Fruit fly (Drosophila melanogaster) whole organism, pupa: Measurements from ENCODE around the gene Scm.
A peak's percentile ranks its signal among the peaks of the same experiment; 100 is the strongest.

ENCODE experiments used
- CG10348 ChIP-seq: fragments of 200-800 bp; sonication (Bioruptor generic); IDR thresholded peaks from 2 replicates; pipeline ENCODE4 v1.3.6; 2022; ENCODE audit warnings: missing biosample characterization, missing genetic modification characterization
- CG12605 ChIP-seq: fragments of 200-800 bp; sonication (Bioruptor generic); IDR thresholded peaks from 2 replicates; pipeline ENCODE4 v1.3.6; 2022; ENCODE audit warnings: missing biosample characterization, missing genetic modification characterization
- CG13204 ChIP-seq: fragments of 200-800 bp; sonication (Bioruptor generic); optimal IDR thresholded peaks from 2 replicates; lab custom pipeline; 2018; ENCODE audit warnings: missing biosample characterization, mild to moderate bottlenecking, missing genetic modification characterization, moderate library complexity
- CG14655 ChIP-seq: fragments of 200-800 bp; sonication (Bioruptor generic); optimal IDR thresholded peaks from 3 replicates; lab custom pipeline; 2017; ENCODE audit warnings: mild to moderate bottlenecking, missing biosample characterization, missing genetic modification reagents, missing genetic modification characterization
- CG15710 ChIP-seq: fragments of 200-800 bp; sonication (Bioruptor generic); optimal IDR thresholded peaks from 2 replicates; lab custom pipeline; 2018; ENCODE audit warnings: missing biosample characterization, mild to moderate bottlenecking, missing genetic modification characterization, moderate library complexity
- CG17806 ChIP-seq: fragments of 200-800 bp; sonication (Bioruptor generic); optimal IDR thresholded peaks from 2 replicates; lab custom pipeline; 2018; ENCODE audit warnings: missing biosample characterization, mild to moderate bottlenecking, missing genetic modification characterization, moderate library complexity
- CG32121 ChIP-seq: fragments of 200-800 bp; sonication (Bioruptor generic); IDR thresholded peaks from 2 replicates; pipeline ENCODE4 v1.3.6; 2022; ENCODE audit warnings: missing biosample characterization, missing genetic modification characterization
- CG34367 ChIP-seq: fragments of 200-800 bp; sonication (Bioruptor generic); optimal IDR thresholded peaks from 2 replicates; lab custom pipeline; 2018; ENCODE audit warnings: missing biosample characterization, mild to moderate bottlenecking, missing genetic modification characterization
- CG4496 ChIP-seq: fragments of 200-800 bp; sonication (Bioruptor generic); IDR thresholded peaks from 3 replicates; pipeline ENCODE4 v1.3.6; 2022; ENCODE audit warnings: missing biosample characterization, missing genetic modification characterization
- CG8159 ChIP-seq: fragments of 200-800 bp; sonication (Bioruptor generic); optimal IDR thresholded peaks from 3 replicates; lab custom pipeline; 2018; ENCODE audit warnings: missing biosample characterization, mild to moderate bottlenecking, missing genetic modification characterization, moderate library complexity
- CG8301 ChIP-seq: fragments of 200-800 bp; sonication (Bioruptor generic); optimal IDR thresholded peaks from 2 replicates; lab custom pipeline; 2018; ENCODE audit warnings: missing biosample characterization, mild to moderate bottlenecking, missing genetic modification characterization
- CG9948 ChIP-seq: fragments of 200-800 bp; sonication (Bioruptor generic); optimal IDR thresholded peaks from 2 replicates; lab custom pipeline; 2018; ENCODE audit warnings: missing biosample characterization, mild to moderate bottlenecking, missing genetic modification characterization, moderate library complexity
- D1 ChIP-seq: fragments of 200-800 bp; sonication (Bioruptor generic); optimal IDR thresholded peaks from 2 replicates; lab custom pipeline; 2018; ENCODE audit warnings: missing biosample characterization, mild to moderate bottlenecking, missing genetic modification characterization, moderate library complexity
- EcR ChIP-seq: fragments of 200-800 bp; sonication (Bioruptor generic); optimal IDR thresholded peaks from 3 replicates; lab custom pipeline; 2019; ENCODE audit warnings: missing biosample characterization, missing genetic modification characterization, mild to moderate bottlenecking, moderate library complexity, missing genetic modification reagents
- Ets98B ChIP-seq: fragments of 200-800 bp; sonication (Bioruptor generic); IDR thresholded peaks from 2 replicates; pipeline ENCODE4 v1.3.6; 2022; ENCODE audit warnings: missing biosample characterization, missing genetic modification characterization
- Pif1A ChIP-seq: fragments of 200-800 bp; sonication (Bioruptor generic); optimal IDR thresholded peaks from 3 replicates; lab custom pipeline; 2016; ENCODE audit warnings: missing biosample characterization, missing genetic modification characterization
- Pif1B ChIP-seq: fragments of 200-800 bp; sonication (Bioruptor generic); optimal IDR thresholded peaks from 3 replicates; lab custom pipeline; 2016; ENCODE audit warnings: missing biosample characterization, missing genetic modification characterization
- Snoo ChIP-seq: fragments of 200-800 bp; sonication (Bioruptor generic); optimal IDR thresholded peaks from 3 replicates; lab custom pipeline; 2017; ENCODE audit warnings: missing biosample characterization, mild to moderate bottlenecking, missing genetic modification characterization, inconsistent platforms
- fd96Ca ChIP-seq: fragments of 200-800 bp; sonication (Bioruptor generic); IDR thresholded peaks from 3 replicates; pipeline ENCODE4 v1.3.6; 2022; ENCODE audit warnings: missing biosample characterization, missing genetic modification characterization
- gl ChIP-seq: fragments of 200-800 bp; sonication (Bioruptor generic); optimal IDR thresholded peaks from 2 replicates; lab custom pipeline; 2018; ENCODE audit warnings: missing biosample characterization, mild to moderate bottlenecking, missing genetic modification characterization
- rn ChIP-seq: fragments of 200-800 bp; sonication (Bioruptor generic); IDR thresholded peaks from 2 replicates; pipeline ENCODE4 v1.3.6; 2022; ENCODE audit warnings: missing biosample characterization, missing genetic modification characterization

The Scm gene

DNA sequence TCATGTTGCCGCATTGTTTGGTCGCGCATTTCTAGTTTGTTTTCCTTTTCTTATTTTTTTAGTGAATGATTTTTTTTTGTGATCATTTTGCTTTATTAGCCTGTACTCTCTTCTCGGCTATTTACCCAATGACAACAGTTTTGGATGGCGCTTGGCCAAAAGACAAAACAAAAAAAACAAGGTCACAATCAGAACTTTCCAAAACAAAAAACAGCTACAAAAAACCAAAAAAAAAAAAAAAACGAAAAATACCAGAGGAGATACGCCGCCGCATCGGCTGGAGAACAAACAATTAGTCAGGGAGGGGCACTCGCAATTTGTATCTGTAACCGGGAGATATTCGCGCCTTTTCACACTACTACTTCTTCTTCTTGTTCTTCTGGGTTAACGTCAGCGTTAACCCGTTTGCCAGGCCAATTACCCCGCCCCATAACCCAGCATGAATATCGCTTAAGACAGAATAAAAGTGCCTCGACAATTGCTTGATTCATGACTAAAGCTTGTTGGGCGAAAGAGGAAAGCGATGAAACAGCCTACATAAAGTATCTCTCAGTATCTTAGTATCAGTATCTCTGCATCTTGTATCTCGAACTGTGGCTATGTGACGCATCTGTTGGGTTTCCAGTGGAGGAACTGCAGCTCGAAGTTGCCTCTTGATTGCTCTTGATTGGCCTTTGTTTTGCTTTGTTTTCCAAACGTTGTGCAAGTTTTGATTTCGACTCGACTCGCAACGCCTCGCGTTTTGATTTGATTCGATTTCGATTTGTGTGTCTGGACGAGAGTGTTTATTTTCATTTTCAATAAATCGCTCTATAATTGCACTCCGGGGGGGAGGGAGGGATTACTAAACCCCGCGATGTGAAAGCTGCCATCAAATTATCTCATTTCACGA is 30.3 kb downstream of the Scm start:
- TF ChIP-seq EcR (GFP tag; lab: Kevin White, UChicago) (peak; percentile 83), CG8301 (no peak), D1 (no peak), CG4496 (GFP tag; lab: Robert Waterston, UW) (no peak), CG32121 (GFP tag; lab: Robert Waterston, UW) (no peak)
- TF ChIP-seq, all 21 proteins: peak for 1

DNA sequence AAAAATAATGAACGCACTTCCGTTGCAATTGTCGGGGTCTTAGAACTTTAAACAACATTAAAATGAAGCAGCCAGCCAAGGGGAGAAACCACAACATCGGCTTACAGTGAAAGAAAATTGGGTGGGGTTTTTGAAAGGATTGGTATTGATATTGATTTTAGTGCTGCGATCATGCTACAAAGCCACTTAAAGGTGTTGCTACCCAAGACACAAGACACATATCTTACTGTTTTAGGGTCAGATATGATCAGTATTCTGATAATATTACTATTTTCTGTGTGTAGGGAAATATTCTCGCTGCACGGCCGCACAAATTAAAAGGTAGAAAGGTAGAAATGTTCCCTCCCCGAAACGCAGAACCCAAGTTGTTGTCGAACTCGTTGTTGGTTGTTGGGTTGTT is 32.3 kb downstream of the Scm start:
- TF ChIP-seq Pif1B (GFP tag; lab: Kevin White, UChicago) (peak; percentile 61), CG8159 (tag; lab: Kevin White, UChicago) (peak; percentile 74), CG34367 (tag; lab: Kevin White, UChicago) (peak; percentile 68), CG15710 (tag; lab: Kevin White, UChicago) (peak; percentile 73), D1 (peak; percentile 60), Ets98B (GFP tag; lab: Robert Waterston, UW) (no peak), EcR (GFP tag; lab: Kevin White, UChicago) (no peak), fd96Ca (GFP tag; lab: Robert Waterston, UW) (peak; percentile 45; the same call in 1 of the 3 replicates), gl (peak; percentile 54), CG9948 (tag; lab: Kevin White, UChicago) (peak; percentile 76), CG4496 (GFP tag; lab: Robert Waterston, UW) (peak; percentile 71), Pif1A (GFP tag; lab: Kevin White, UChicago) (peak; percentile 58), CG8301 (peak; percentile 73), CG12605 (peak; percentile 28; the same call in 1 of the 2 replicates), CG10348 (GFP tag; lab: Robert Waterston, UW) (no peak), rn (GFP tag; lab: Robert Waterston, UW) (peak; percentile 34; the same call in 1 of the 2 replicates), CG32121 (GFP tag; lab: Robert Waterston, UW) (no peak), Snoo (tag; lab: Kevin White, UChicago) (no peak), CG14655 (GFP tag; lab: Kevin White, UChicago) (peak; percentile 84), CG17806 (tag; lab: Kevin White, UChicago) (peak; percentile 77), CG13204 (GFP tag; lab: Kevin White, UChicago) (peak; percentile 33)

DNA sequence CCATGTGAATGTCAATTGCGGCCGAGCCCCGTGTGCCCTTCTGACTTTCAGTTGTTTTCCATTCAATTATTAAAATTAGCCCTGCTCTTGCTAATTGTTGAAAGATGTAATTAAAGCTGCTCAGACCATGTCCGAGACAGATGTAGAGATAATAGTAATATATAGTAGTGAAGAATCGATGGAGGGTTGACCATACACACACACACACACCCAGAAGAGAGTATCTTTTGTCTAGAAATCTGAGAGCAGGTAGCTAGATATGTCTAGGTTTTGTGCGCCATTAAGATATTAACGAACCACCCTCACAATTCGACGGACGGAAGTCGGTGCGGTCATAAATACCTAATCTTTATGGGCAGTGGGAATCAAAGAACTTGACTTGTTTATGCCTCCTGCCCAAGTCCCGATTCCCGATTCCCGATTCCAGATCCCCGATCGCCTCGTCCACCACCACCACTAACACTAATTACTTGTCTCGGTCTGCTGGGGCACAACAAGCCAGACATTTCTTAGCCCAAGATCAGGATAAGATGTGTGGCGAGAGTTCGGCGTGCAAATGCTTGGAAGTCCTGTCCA is 32.9 kb downstream of the Scm start:
- no peak for TF ChIP-seq rn (GFP tag; lab: Robert Waterston, UW)
- no peak for TF ChIP-seq Pif1B (GFP tag; lab: Kevin White, UChicago)
- TF ChIP-seq CG13204 (GFP tag; lab: Kevin White, UChicago), result no peak
- no peak for TF ChIP-seq CG9948 (tag; lab: Kevin White, UChicago)
- no peak for TF ChIP-seq D1
- TF ChIP-seq CG15710 (tag; lab: Kevin White, UChicago), result no peak
- no peak for TF ChIP-seq EcR (GFP tag; lab: Kevin White, UChicago)
- no peak for TF ChIP-seq CG17806 (tag; lab: Kevin White, UChicago)
- TF ChIP-seq CG4496 (GFP tag; lab: Robert Waterston, UW), result no peak
- TF ChIP-seq CG12605, result no peak
- no peak for TF ChIP-seq CG14655 (GFP tag; lab: Kevin White, UChicago)
- no peak for TF ChIP-seq CG34367 (tag; lab: Kevin White, UChicago)
- TF ChIP-seq Pif1A (GFP tag; lab: Kevin White, UChicago), result no peak

DNA sequence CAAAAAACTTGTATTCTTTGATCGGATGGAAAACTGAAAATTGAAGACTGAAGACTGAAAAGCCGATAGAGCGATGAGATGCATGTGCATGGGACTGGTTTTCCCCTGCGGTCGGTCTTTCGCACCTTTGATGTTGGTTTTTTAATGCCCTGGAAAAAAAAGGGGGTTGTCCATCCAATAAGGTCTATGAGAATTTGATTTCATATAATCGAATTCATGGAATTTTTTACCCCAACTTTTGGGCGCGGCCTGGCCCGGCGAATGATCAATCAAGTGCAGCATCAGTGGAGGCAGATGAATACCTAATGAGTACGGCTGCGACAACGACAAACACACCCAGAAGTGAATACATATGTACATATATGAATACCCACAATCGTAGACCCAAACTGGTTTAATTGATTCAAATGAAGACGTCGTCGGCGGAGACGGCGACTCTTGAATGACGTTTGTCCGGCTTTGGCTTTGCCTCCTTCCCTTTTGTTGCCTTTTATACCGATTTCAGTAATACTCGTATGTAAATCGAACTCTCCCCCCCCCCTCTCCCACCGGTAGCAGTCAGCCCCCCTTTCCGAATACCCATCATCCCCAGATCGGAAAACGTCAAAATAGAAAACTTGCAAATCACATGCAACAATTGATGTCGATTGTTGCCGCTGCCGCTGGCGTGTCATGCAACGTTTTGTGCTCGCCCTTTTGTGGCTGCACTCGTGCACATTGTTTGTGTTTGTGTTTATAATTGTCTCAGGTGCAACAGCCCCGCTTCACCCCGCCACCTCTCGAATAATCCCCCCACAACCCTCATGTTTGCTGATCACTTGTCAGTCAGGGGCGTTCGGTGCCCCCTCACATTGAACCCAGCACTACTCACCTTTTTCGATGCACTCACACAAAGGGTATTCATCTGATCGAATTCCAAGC is 34.1 kb downstream of the Scm start:
- no peak for TF ChIP-seq CG8159 (tag; lab: Kevin White, UChicago)
- TF ChIP-seq gl, result peak; percentile 2
- no peak for TF ChIP-seq CG9948 (tag; lab: Kevin White, UChicago)
- TF ChIP-seq EcR (GFP tag; lab: Kevin White, UChicago), result peak; percentile 12

DNA sequence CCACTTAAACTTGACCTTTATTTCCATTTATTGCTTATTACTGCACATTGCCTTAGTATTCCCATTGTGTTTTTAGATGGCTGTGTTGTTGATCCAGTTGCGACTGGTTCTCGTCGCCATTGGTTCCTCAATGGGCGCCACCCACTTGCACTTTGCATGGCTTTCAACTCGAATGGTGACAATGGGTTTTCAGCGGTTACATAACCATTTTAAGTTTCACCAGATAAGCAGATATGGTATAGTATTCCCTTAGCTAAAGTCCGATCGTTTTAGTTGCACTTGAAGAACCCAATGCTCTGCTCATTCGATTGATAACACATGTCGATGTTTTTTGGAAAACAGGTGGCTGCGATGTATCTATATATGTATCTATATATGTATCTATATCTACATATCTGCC is 35.5 kb downstream of the Scm start:
- peak; percentile 7 for TF ChIP-seq CG15710 (tag; lab: Kevin White, UChicago)
- no peak for TF ChIP-seq fd96Ca (GFP tag; lab: Robert Waterston, UW)

DNA sequence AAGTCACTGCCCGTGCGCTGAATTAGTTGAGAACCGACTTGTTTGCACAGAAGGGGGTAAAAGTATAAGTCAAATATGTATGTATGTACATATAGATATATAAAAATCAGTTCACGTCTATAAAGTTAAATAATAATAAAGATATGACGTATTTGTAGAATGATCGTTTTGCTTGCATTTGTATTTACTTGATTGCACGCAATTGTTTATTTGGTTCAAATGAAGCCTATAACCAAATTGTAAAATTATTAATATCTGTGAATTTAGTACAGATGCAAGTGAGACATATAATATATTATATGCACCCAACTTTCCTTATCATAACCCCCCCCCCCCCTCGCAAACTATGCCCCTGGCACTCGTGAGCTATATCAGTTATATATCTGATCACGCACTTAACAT is 36.9 kb downstream of the Scm start:
- TF ChIP-seq CG17806 (tag; lab: Kevin White, UChicago) (peak; percentile 45), CG14655 (GFP tag; lab: Kevin White, UChicago) (peak; percentile 25), Snoo (tag; lab: Kevin White, UChicago) (no peak), CG13204 (GFP tag; lab: Kevin White, UChicago) (no peak), fd96Ca (GFP tag; lab: Robert Waterston, UW) (no peak), Pif1A (GFP tag; lab: Kevin White, UChicago) (peak; percentile 45), rn (GFP tag; lab: Robert Waterston, UW) (no peak), D1 (no peak), CG12605 (no peak), CG15710 (tag; lab: Kevin White, UChicago) (peak; percentile 40), CG9948 (tag; lab: Kevin White, UChicago) (peak; percentile 6), CG8301 (peak; percentile 27), Pif1B (GFP tag; lab: Kevin White, UChicago) (peak; percentile 31), CG32121 (GFP tag; lab: Robert Waterston, UW) (no peak), CG10348 (GFP tag; lab: Robert Waterston, UW) (no peak), CG34367 (tag; lab: Kevin White, UChicago) (no peak), CG4496 (GFP tag; lab: Robert Waterston, UW) (peak; percentile 51; the same call in 2 of the 3 replicates), Ets98B (GFP tag; lab: Robert Waterston, UW) (peak; percentile 40), CG8159 (tag; lab: Kevin White, UChicago) (peak; percentile 61), EcR (GFP tag; lab: Kevin White, UChicago) (no peak), gl (peak; percentile 22)
